Worm (Caenorhabditis elegans): ENCODE results near the gene Y42G9A.1.

Y42G9A.1 gene

DNA sequence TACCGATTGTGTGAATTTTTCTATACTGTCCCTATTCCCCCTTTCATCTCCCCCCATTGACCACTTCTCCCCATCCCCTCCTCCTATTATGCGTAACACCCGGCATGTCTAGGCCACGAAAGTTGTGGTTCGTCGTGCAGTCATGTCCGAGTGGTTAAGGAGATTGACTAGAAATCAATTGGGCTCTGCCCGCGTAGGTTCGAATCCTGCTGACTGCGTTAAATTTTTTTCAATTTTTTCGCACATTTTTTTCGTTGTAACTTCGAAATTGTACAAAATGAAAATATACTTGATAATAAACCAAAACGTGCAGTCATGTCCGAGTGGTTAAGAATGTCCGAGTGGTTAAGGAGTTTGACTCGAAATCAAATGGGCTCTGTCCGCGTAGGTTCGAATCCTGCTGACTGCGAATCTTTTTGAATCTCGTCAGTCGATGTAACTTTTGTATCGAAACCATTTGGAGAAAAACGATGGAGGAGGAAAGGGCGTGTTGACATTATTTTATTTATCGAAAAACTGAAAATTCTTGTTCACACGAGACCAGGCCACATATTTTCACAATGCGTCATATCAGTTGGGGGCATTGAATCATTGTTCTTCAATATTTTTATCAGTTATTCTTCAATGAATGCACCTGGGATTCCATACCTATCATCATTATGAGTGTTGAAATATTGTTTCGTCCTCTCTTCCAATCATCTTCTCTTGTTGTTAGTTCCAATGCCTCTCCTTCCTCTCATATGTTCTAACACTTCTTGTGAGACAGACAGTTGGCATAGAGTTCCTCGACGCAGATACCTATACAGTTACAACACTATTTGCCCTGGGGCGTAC is 9.1 kb downstream of the Y42G9A.1 start, which contains the start of gene nfm-1 (continued):
- peak; percentile 41 for TF ChIP-seq hrde-1 (tag; optimal IDR thresholded peaks at IDR 0.05; ENCODE audit: borderline replicate concordance)
- no peak for TF ChIP-seq ceh-79 (tag; optimal IDR thresholded peaks at IDR 0.05)
- peak; percentile 76 for TF ChIP-seq rcor-1 (GFP tag; IDR thresholded peaks at IDR 0.05)
- peak; percentile 60 for TF ChIP-seq lsl-1 (GFP tag; optimal IDR thresholded peaks at IDR 0.05)
- TF ChIP-seq B0261.1 (tag; optimal IDR thresholded peaks at IDR 0.05), result peak; percentile 99
- peak; percentile 86 for TF ChIP-seq die-1 (tag; optimal IDR thresholded peaks at IDR 0.05)
- no peak for TF ChIP-seq xnd-1 (tag; optimal IDR thresholded peaks at IDR 0.05)
- peak; percentile 76 for TF ChIP-seq T26A5.8 (tag; optimal IDR thresholded peaks at IDR 0.05)
- 0 out of 2 replicates have a peak, but pooled peaks have one; percentile 66 for TF ChIP-seq madf-3 (GFP tag; IDR thresholded peaks at IDR 0.05)
- TF ChIP-seq attf-6 (GFP tag; IDR thresholded peaks at IDR 0.05), result no peak
- peak; percentile 28 for TF ChIP-seq pha-4 (tag; optimal IDR thresholded peaks at IDR 0.05)
- TF ChIP-seq ztf-26 (tag; optimal IDR thresholded peaks at IDR 0.05), result peak; percentile 69
- TF ChIP-seq lin-40 (tag; optimal IDR thresholded peaks at IDR 0.05), result peak; percentile 58
- peak; percentile 65 for TF ChIP-seq fkh-3 (tag; optimal IDR thresholded peaks at IDR 0.05)
- TF ChIP-seq hmg-1.2 (GFP tag; IDR thresholded peaks at IDR 0.05), result peak; percentile 82
- TF ChIP-seq sea-2 (GFP tag; IDR thresholded peaks at IDR 0.05), result no peak
- TF ChIP-seq rec-8 (tag; optimal IDR thresholded peaks at IDR 0.05), result peak; percentile 45 to 54
- TF ChIP-seq C06A6.2 (GFP tag; conservative IDR thresholded peaks at IDR 0.05), result peak; percentile 66; the same call in 1 of the 2 replicates
- peak; percentile 95 for TF ChIP-seq him-1 (tag; optimal IDR thresholded peaks at IDR 0.05)
- peak; percentile 60 for TF ChIP-seq F49E8.2 (tag; optimal IDR thresholded peaks at IDR 0.05; ENCODE audit: insufficient read depth)
- no peak for TF ChIP-seq K11D2.4 (GFP tag; IDR thresholded peaks at IDR 0.05)
- TF ChIP-seq B0336.3 (GFP tag; IDR thresholded peaks at IDR 0.05), result peak; percentile 79
- no peak for TF ChIP-seq sptf-2 (GFP tag; optimal IDR thresholded peaks at IDR 0.05)
- TF ChIP-seq Y56A3A.18 (GFP tag; IDR thresholded peaks at IDR 0.05), result peak; percentile 72
- no peak for TF ChIP-seq ets-4 (GFP tag; optimal IDR thresholded peaks at IDR 0.05)
- TF ChIP-seq mxl-1 (tag; optimal IDR thresholded peaks at IDR 0.05), result peak; percentile 85
- TF ChIP-seq F33H1.4 (GFP tag; IDR thresholded peaks at IDR 0.05), result peak; percentile 44
- peak; percentile 57 for TF ChIP-seq T07F8.4 (tag; optimal IDR thresholded peaks at IDR 0.05)
- 0 out of 2 replicates have a peak, but pooled peaks have one; percentile 18 for TF ChIP-seq Y67H2A.10 (GFP tag; conservative IDR thresholded peaks at IDR 0.05)
- TF ChIP-seq ztf-28 (GFP tag; IDR thresholded peaks at IDR 0.05), result 0 out of 2 replicates have a peak, but pooled peaks have one; percentile 49
- TF ChIP-seq ama-1 (optimal IDR thresholded peaks at IDR 0.05), result no peak
- peak; percentile 10 to 43 for TF ChIP-seq ama-1 (GFP tag; optimal IDR thresholded peaks at IDR 0.05)
- TF ChIP-seq pbrm-1 (GFP tag; IDR thresholded peaks at IDR 0.05), result peak; percentile 81
- peak in 1 of 3 experiments; percentile 60 for TF ChIP-seq lin-35 (GFP tag; optimal IDR thresholded peaks at IDR 0.05)
- no peak for TF ChIP-seq hlh-12 (tag; optimal IDR thresholded peaks at IDR 0.05)
- peak; percentile 44 for TF ChIP-seq gei-17 (GFP tag; optimal IDR thresholded peaks at IDR 0.05)
- no peak for TF ChIP-seq ztf-22 (GFP tag; optimal IDR thresholded peaks at IDR 0.05)
- TF ChIP-seq let-607 (tag; optimal IDR thresholded peaks at IDR 0.05), result peak; percentile 48 to 68
- no peak for TF ChIP-seq nfya-1 (tag; optimal IDR thresholded peaks at IDR 0.05; ENCODE audit: borderline replicate concordance, insufficient read depth)
- TF ChIP-seq Y53G8AR.9 (GFP tag; conservative IDR thresholded peaks at IDR 0.05), result peak; percentile 68
- TF ChIP-seq F57A8.1 (GFP tag; optimal IDR thresholded peaks at IDR 0.05), result no peak
- TF ChIP-seq ceh-58 (GFP tag; IDR thresholded peaks at IDR 0.05), result no peak
- TF ChIP-seq Y95B8A.8 (GFP tag; IDR thresholded peaks at IDR 0.05), result 0 out of 2 replicates have a peak, but pooled peaks have one; percentile 5
- TF ChIP-seq tlf-1 (GFP tag; optimal IDR thresholded peaks at IDR 0.05), result peak; percentile 8
- peak; percentile 69; the same call in 1 of the 2 replicates for TF ChIP-seq attf-3 (GFP tag; conservative IDR thresholded peaks at IDR 0.05)
